Worm (Caenorhabditis elegans): ENCODE measurements around the gene srsx-24.

- TF ChIP-seq lsy-2 (tag; optimal IDR thresholded peaks at IDR 0.05), result no peak
- TF ChIP-seq snpc-4 (tag; optimal IDR thresholded peaks at IDR 0.05), result no peak
- TF ChIP-seq ceh-39 (tag; optimal IDR thresholded peaks at IDR 0.05), result no peak
- no peak for TF ChIP-seq ces-1 (GFP tag; optimal IDR thresholded peaks at IDR 0.05)
- TF ChIP-seq nhr-28 (tag; optimal IDR thresholded peaks at IDR 0.05), result no peak
- TF ChIP-seq elt-3 (tag; optimal IDR thresholded peaks at IDR 0.05), result no peak
Measured at ce11 chrV:7400588-7400987, 21.3 kb upstream of the srsx-24 start, which contains the start of gene srx-60.
